Fruit fly (Drosophila melanogaster) whole organism, embryonic: ENCODE results near the gene Fancl.

Source experiments
- CG11247 ChIP-seq: fragments of 200-800 bp; sonication (Bioruptor generic); IDR thresholded peaks from 2 replicates; pipeline ENCODE4 v1.3.6; 2022; ENCODE audit warnings: missing biosample characterization, missing genetic modification characterization
- CG11398 ChIP-seq: fragments of 200-800 bp; sonication (Bioruptor generic); optimal IDR thresholded peaks from 2 replicates; lab custom pipeline; 2016; ENCODE audit warnings: missing biosample characterization, missing genetic modification characterization
- CG12236 ChIP-seq: fragments of 200-800 bp; sonication (Bioruptor generic); optimal IDR thresholded peaks from 2 replicates; lab custom pipeline; 2016; ENCODE audit warnings: missing biosample characterization, missing genetic modification characterization
- CG12744 ChIP-seq: fragments of 200-800 bp; sonication (Bioruptor generic); optimal IDR thresholded peaks from 2 replicates; lab custom pipeline; 2016; ENCODE audit warnings: missing biosample characterization, missing genetic modification characterization
- CG15073 ChIP-seq: fragments of 200-800 bp; sonication (Bioruptor generic); optimal IDR thresholded peaks from 2 replicates; lab custom pipeline; 2016; ENCODE audit warnings: missing biosample characterization, missing genetic modification characterization
- CG17359 ChIP-seq: fragments of 200-800 bp; sonication (Bioruptor generic); optimal IDR thresholded peaks from 3 replicates; lab custom pipeline; 2018; ENCODE audit warnings: missing biosample characterization, mild to moderate bottlenecking, missing genetic modification characterization, moderate library complexity
- CG17912 ChIP-seq: fragments of 200-800 bp; sonication (Bioruptor generic); optimal IDR thresholded peaks from 2 replicates; lab custom pipeline; 2018; ENCODE audit warnings: missing biosample characterization, mild to moderate bottlenecking, missing genetic modification characterization
- CG18011 ChIP-seq: fragments of 200-800 bp; sonication (Bioruptor generic); optimal IDR thresholded peaks from 2 replicates; lab custom pipeline; 2017; ENCODE audit warnings: missing biosample characterization, missing genetic modification characterization, mild to moderate bottlenecking, moderate library complexity, missing genotype
- CG18764 ChIP-seq: fragments of 200-800 bp; sonication (Bioruptor generic); optimal IDR thresholded peaks from 3 replicates; lab custom pipeline; 2016; ENCODE audit warnings: missing biosample characterization, missing genetic modification characterization
- CG3847 ChIP-seq: fragments of 200-800 bp; sonication (Bioruptor generic); IDR thresholded peaks from 2 replicates; pipeline ENCODE4 v1.3.6; 2022; ENCODE audit warnings: missing biosample characterization, missing genetic modification characterization
- CG8290 ChIP-seq, 3 experiments: fragments of 200-800 bp; sonication (Bioruptor generic); optimal IDR thresholded peaks; 2 replicates each; lab custom pipeline; 2016 to 2019; ENCODE audit warnings: missing biosample characterization in 3 of 3, missing genetic modification characterization in 3 of 3, mild to moderate bottlenecking in 2 of 3, moderate library complexity in 1 of 3
- CG8388 ChIP-seq: fragments of 200-800 bp; sonication (Bioruptor generic); optimal IDR thresholded peaks from 2 replicates; lab custom pipeline; 2019; ENCODE audit warnings: missing biosample characterization, mild to moderate bottlenecking, missing genetic modification characterization, moderate library complexity
- CG9609 ChIP-seq: fragments of 200-800 bp; sonication (Bioruptor generic); optimal IDR thresholded peaks from 3 replicates; lab custom pipeline; 2016; ENCODE audit warnings: missing biosample characterization, missing genetic modification characterization
- Camta ChIP-seq: fragments of 200-800 bp; sonication (Bioruptor generic); optimal IDR thresholded peaks from 2 replicates; lab custom pipeline; 2016; ENCODE audit warnings: missing biosample characterization, missing genetic modification characterization
- Chrac-16 ChIP-seq: fragments of 200-800 bp; sonication (Bioruptor generic); optimal IDR thresholded peaks from 3 replicates; lab custom pipeline; 2016; ENCODE audit warnings: missing biosample characterization, missing genetic modification characterization
- CoRest ChIP-seq: fragments of 200-800 bp; sonication (Bioruptor generic); optimal IDR thresholded peaks from 3 replicates; lab custom pipeline; 2018; ENCODE audit warnings: missing biosample characterization, mild to moderate bottlenecking, missing genetic modification characterization, moderate library complexity
- CrebB ChIP-seq: fragments of 200-800 bp; sonication (Bioruptor generic); optimal IDR thresholded peaks from 3 replicates; lab custom pipeline; 2018; ENCODE audit warnings: missing biosample characterization, mild to moderate bottlenecking, missing genetic modification characterization
- D19A ChIP-seq: fragments of 200-800 bp; optimal IDR thresholded peaks from 3 replicates; lab custom pipeline; 2019; ENCODE audit warnings: missing biosample characterization, mild to moderate bottlenecking, missing genetic modification characterization, moderate library complexity
- Dek ChIP-seq: fragments of 200-800 bp; sonication (Bioruptor generic); optimal IDR thresholded peaks from 3 replicates; lab custom pipeline; 2019; ENCODE audit warnings: missing biosample characterization, mild to moderate bottlenecking, missing genetic modification characterization, moderate library complexity
- Dip2 ChIP-seq: fragments of 200-800 bp; sonication (Bioruptor generic); IDR thresholded peaks from 2 replicates; pipeline ENCODE4 v1.3.6; 2022; ENCODE audit warnings: missing biosample characterization, missing genetic modification characterization
- E2f1 ChIP-seq: fragments of 200-800 bp; sonication (Bioruptor generic); IDR thresholded peaks from 2 replicates; pipeline ENCODE4 v1.3.6; 2022; ENCODE audit warnings: missing biosample characterization, missing genetic modification characterization
- ERR ChIP-seq: fragments of 200-800 bp; sonication (Bioruptor generic); optimal IDR thresholded peaks from 2 replicates; lab custom pipeline; 2016; ENCODE audit warnings: missing biosample characterization, missing genetic modification characterization
- Gug ChIP-seq: fragments of 200-800 bp; sonication (Bioruptor generic); IDR thresholded peaks from 4 replicates; pipeline ENCODE4 v1.3.6; 2022; ENCODE audit warnings: missing biosample characterization, missing genetic modification characterization
- H15 ChIP-seq: fragments of 200-800 bp; sonication (Bioruptor generic); IDR thresholded peaks from 3 replicates; pipeline ENCODE4 v1.3.6; 2022; ENCODE audit warnings: missing biosample characterization, missing genetic modification characterization
- HHEX ChIP-seq: fragments of 200-800 bp; sonication (Bioruptor generic); optimal IDR thresholded peaks from 3 replicates; lab custom pipeline; 2017; ENCODE audit warnings: missing biosample characterization, mild to moderate bottlenecking, missing genetic modification characterization, missing genetic modification reagents
- Oli ChIP-seq: fragments of 200-800 bp; sonication (Bioruptor generic); optimal IDR thresholded peaks from 2 replicates; lab custom pipeline; 2018; ENCODE audit warnings: missing biosample characterization, mild to moderate bottlenecking, missing genetic modification characterization, moderate library complexity
- Pdp1 ChIP-seq, 2 experiments: fragments of 200-800 bp; sonication (Bioruptor generic); optimal IDR thresholded peaks; 3 replicates each; lab custom pipeline; 2016; ENCODE audit warnings: missing biosample characterization in 2 of 2, missing genetic modification characterization in 2 of 2, mild to moderate bottlenecking in 1 of 2, moderate library complexity in 1 of 2
- Scr ChIP-seq: fragments of 200-800 bp; sonication (Bioruptor generic); IDR thresholded peaks from 2 replicates; pipeline ENCODE4 v1.3.6; 2022; ENCODE audit warnings: missing biosample characterization, missing genetic modification characterization; ENCODE audit not compliant: partially characterized antibody
- ara ChIP-seq: fragments of 200-800 bp; sonication (Bioruptor generic); IDR thresholded peaks from 2 replicates; pipeline ENCODE4 v1.3.6; 2022; ENCODE audit warnings: missing biosample characterization, missing genetic modification characterization
- bbx ChIP-seq: fragments of 200-800 bp; sonication (Bioruptor generic); IDR thresholded peaks from 2 replicates; pipeline ENCODE4 v1.3.6; 2022; ENCODE audit warnings: missing biosample characterization, missing genetic modification characterization; ENCODE audit not compliant: partially characterized antibody
- bigmax ChIP-seq: fragments of 200-800 bp; sonication (Bioruptor generic); optimal IDR thresholded peaks from 2 replicates; lab custom pipeline; 2018; ENCODE audit warnings: missing biosample characterization, mild to moderate bottlenecking, missing genetic modification characterization
- fd64A ChIP-seq: fragments of 200-800 bp; sonication (Bioruptor generic); optimal IDR thresholded peaks from 3 replicates; lab custom pipeline; 2018; ENCODE audit warnings: missing biosample characterization, mild to moderate bottlenecking, missing genetic modification characterization
- gcm2 ChIP-seq: fragments of 200-800 bp; sonication (Bioruptor generic); optimal IDR thresholded peaks from 2 replicates; lab custom pipeline; 2016; ENCODE audit warnings: missing biosample characterization, missing genetic modification characterization
- grn ChIP-seq: fragments of 200-800 bp; sonication (Bioruptor generic); optimal IDR thresholded peaks from 3 replicates; lab custom pipeline; 2017; ENCODE audit warnings: missing biosample characterization, missing genetic modification characterization
- gro ChIP-seq: fragments of 200-800 bp; sonication (Bioruptor generic); optimal IDR thresholded peaks from 2 replicates; lab custom pipeline; 2016; ENCODE audit warnings: missing biosample characterization, missing genetic modification characterization
- gsb ChIP-seq: fragments of 200-800 bp; sonication (Bioruptor generic); IDR thresholded peaks from 2 replicates; pipeline ENCODE4 v1.3.6; 2022; ENCODE audit warnings: missing biosample characterization, missing genetic modification characterization
- gt ChIP-seq: fragments of 200-800 bp; sonication (Bioruptor generic); IDR thresholded peaks from 2 replicates; pipeline ENCODE4 v1.3.6; 2022; ENCODE audit warnings: missing biosample characterization, missing genetic modification characterization
- kni ChIP-seq: fragments of 200-800 bp; sonication (Bioruptor generic); optimal IDR thresholded peaks from 3 replicates; lab custom pipeline; 2017; ENCODE audit warnings: mild to moderate bottlenecking, missing biosample characterization, missing genetic modification reagents, missing genetic modification characterization
- lab ChIP-seq: fragments of 200-800 bp; sonication (Bioruptor generic); optimal IDR thresholded peaks from 3 replicates; lab custom pipeline; 2017; ENCODE audit warnings: missing biosample characterization, missing genetic modification characterization, mild to moderate bottlenecking, moderate library complexity, missing genetic modification reagents
- rib ChIP-seq: fragments of 200-800 bp; sonication (Bioruptor generic); IDR thresholded peaks from 2 replicates; pipeline ENCODE4 v1.3.6; 2022; ENCODE audit warnings: missing biosample characterization, missing genetic modification characterization
- salm ChIP-seq: fragments of 200-800 bp; sonication (Bioruptor generic); optimal IDR thresholded peaks from 2 replicates; lab custom pipeline; 2018; ENCODE audit warnings: missing biosample characterization, mild to moderate bottlenecking, missing genetic modification characterization
- scrt ChIP-seq: fragments of 200-800 bp; sonication (Bioruptor generic); optimal IDR thresholded peaks from 2 replicates; lab custom pipeline; 2018; ENCODE audit warnings: missing biosample characterization, mild to moderate bottlenecking, missing genetic modification characterization, moderate library complexity
- shn ChIP-seq: fragments of 200-800 bp; sonication (Bioruptor generic); optimal IDR thresholded peaks from 3 replicates; lab custom pipeline; 2016; ENCODE audit warnings: missing biosample characterization, missing genetic modification characterization
- sob ChIP-seq: fragments of 200-800 bp; sonication (Bioruptor generic); IDR thresholded peaks from 2 replicates; pipeline ENCODE4 v1.3.6; 2022; ENCODE audit warnings: missing biosample characterization, missing genetic modification characterization
- sug ChIP-seq: fragments of 200-800 bp; optimal IDR thresholded peaks from 2 replicates; lab custom pipeline; 2019; ENCODE audit warnings: missing biosample characterization, mild to moderate bottlenecking, missing genetic modification characterization, moderate library complexity
- tio ChIP-seq: fragments of 200-800 bp; sonication (Bioruptor generic); optimal IDR thresholded peaks from 2 replicates; lab custom pipeline; 2017; ENCODE audit warnings: missing biosample characterization, missing genetic modification characterization, inconsistent platforms
- unc-4 ChIP-seq: fragments of 200-800 bp; sonication (Bioruptor generic); IDR thresholded peaks from 2 replicates; pipeline ENCODE4 v1.3.6; 2022; ENCODE audit warnings: missing biosample characterization, missing genetic modification characterization; ENCODE audit not compliant: partially characterized antibody

The Fancl gene

DNA sequence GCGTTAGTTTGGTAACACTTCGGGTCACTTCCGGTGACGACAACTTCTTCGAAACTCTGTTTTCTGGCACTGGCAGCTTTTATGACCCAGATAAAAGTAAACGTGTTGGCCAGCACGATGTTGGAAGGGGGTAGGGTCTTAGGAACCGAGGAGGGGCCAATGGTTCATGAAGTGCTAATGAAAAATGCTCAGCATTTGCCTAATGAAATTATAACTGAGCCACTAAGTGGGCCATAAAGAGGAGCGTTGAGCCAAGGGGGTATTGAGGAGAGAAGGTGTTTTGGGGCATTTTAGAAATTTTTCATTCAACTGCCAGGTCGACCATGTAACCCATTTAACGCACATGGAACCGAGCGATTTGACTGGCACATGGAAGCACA is 45.6 kb upstream of the Fancl start (continued):
- TF ChIP-seq kni (GFP tag; lab: Kevin White, UChicago) (peak; percentile 22), tio (peak; percentile 4), CG3847 (no peak; the same call in 1 of the 2 replicates), Gug (GFP tag; lab: Robert Waterston, UW) (no peak), CG9609 (GFP tag; lab: Kevin White, UChicago) (peak; percentile 2), H15 (0 out of 3 replicates have a peak, but pooled peaks have one; percentile 2), ERR (no peak), Pdp1 (GFP tag; optimal IDR thresholded peaks at IDR 0.05; lab: Kevin White, UChicago) (peak in 1 of 2 experiments; percentile 22), scrt (GFP tag; lab: Kevin White, UChicago) (no peak)

DNA sequence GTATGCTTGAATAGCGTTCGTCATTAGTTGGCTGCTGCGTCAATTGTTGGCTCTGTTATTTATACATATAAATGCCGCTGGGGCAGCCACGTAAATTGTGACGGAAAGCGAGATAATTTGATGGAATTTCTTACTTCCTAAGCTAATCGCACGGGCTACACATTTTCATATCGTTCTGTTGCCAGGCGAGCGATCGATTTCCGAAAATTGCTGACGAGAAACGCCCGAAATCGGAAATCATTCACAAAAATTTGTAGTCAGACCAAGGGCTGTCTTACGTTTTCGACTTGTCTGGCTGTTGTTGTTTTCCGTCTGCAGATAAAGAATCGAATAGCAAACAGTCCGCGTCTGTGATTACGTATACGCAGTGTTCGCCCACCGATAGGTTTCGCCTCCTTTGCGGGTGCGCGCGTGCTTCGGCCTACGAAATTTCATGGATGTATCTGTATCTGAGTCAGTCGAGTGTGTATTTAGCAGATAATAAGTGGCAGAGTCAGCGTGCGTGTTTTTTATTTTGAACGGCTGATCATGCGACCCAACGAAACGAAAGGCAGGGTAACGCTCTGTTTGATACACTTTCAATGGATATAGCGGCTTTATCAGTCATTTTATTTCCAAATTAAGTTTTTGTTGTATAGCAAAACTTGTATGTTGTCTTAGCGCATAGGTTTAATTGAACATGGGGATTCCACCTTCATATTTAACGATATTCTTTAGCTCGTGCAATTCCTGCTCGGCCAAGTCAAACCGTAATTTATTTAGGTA is 45.0 kb upstream of the Fancl start:
- TF ChIP-seq D19A (tag; lab: Kevin White, UChicago), result peak; percentile 93
- TF ChIP-seq unc-4, result no peak
- TF ChIP-seq tio, result no peak
- peak; percentile 63 for TF ChIP-seq Dek (tag; lab: Kevin White, UChicago)
- TF ChIP-seq CrebB (tag; lab: Kevin White, UChicago), result peak; percentile 39
- peak; percentile 64 for TF ChIP-seq sob
- peak; percentile 90 for TF ChIP-seq sug (tag; lab: Kevin White, UChicago)
- peak; percentile 72 for TF ChIP-seq CG17359 (tag; lab: Kevin White, UChicago)
- TF ChIP-seq gcm2, result peak; percentile 27
- TF ChIP-seq E2f1 (GFP tag; lab: Robert Waterston, UW), result peak; percentile 55; the same call in 1 of the 2 replicates
- TF ChIP-seq fd64A, result peak; percentile 41
- TF ChIP-seq salm, result peak; percentile 42
- no peak for TF ChIP-seq CG8290 (GFP tag; optimal IDR thresholded peaks at IDR 0.05; lab: Kevin White, UChicago)
- TF ChIP-seq CG8290 (tag; optimal IDR thresholded peaks at IDR 0.05; lab: Kevin White, UChicago), result peak in 1 of 2 experiments; percentile 71
- TF ChIP-seq CG18764 (GFP tag; lab: Kevin White, UChicago), result peak; percentile 37
- no peak for TF ChIP-seq Dip2
- peak; percentile 29 for TF ChIP-seq grn
- TF ChIP-seq CG11398 (GFP tag; lab: Kevin White, UChicago), result peak; percentile 58
- peak; percentile 57 for TF ChIP-seq shn (GFP tag; lab: Kevin White, UChicago)
- TF ChIP-seq CoRest (tag; lab: Kevin White, UChicago), result peak; percentile 71
- TF ChIP-seq Chrac-16 (GFP tag; lab: Kevin White, UChicago), result peak; percentile 52
- no peak for TF ChIP-seq CG12744 (GFP tag; lab: Kevin White, UChicago)
- peak; percentile 55; the same call in 1 of the 2 replicates for TF ChIP-seq gsb
- peak; percentile 26 for TF ChIP-seq gro (GFP tag; lab: Kevin White, UChicago)
- peak; percentile 49 for TF ChIP-seq CG9609 (GFP tag; lab: Kevin White, UChicago)
- TF ChIP-seq CG11247, result 0 out of 2 replicates have a peak, but pooled peaks have one; percentile 45
- TF ChIP-seq CG15073 (GFP tag; lab: Kevin White, UChicago), result no peak
- TF ChIP-seq rib (GFP tag; lab: Robert Waterston, UW), result peak; percentile 44; the same call in 1 of the 2 replicates
- no peak for TF ChIP-seq gt (GFP tag; lab: Robert Waterston, UW)
- TF ChIP-seq HHEX (GFP tag; lab: Kevin White, UChicago), result peak; percentile 82
- no peak for TF ChIP-seq bbx (GFP tag; lab: Robert Waterston, UW)
- peak; percentile 86 for TF ChIP-seq lab (GFP tag; lab: Kevin White, UChicago)
- TF ChIP-seq CG17912 (GFP tag; lab: Kevin White, UChicago), result no peak
- peak; percentile 43 for TF ChIP-seq Camta (GFP tag; lab: Kevin White, UChicago)
- TF ChIP-seq CG12236 (GFP tag; lab: Kevin White, UChicago), result peak; percentile 45
- TF ChIP-seq Oli (tag; lab: Kevin White, UChicago), result peak; percentile 71
- TF ChIP-seq ara (GFP tag; lab: Robert Waterston, UW), result peak; percentile 60
- TF ChIP-seq Scr, result peak; percentile 30; the same call in 1 of the 2 replicates
- peak; percentile 59 for TF ChIP-seq CG18011 (GFP tag; lab: Kevin White, UChicago)
- peak; percentile 50 for TF ChIP-seq CG8388 (GFP tag; lab: Kevin White, UChicago)
- no peak for TF ChIP-seq bigmax (GFP tag; lab: Kevin White, UChicago)
